Worm (Caenorhabditis elegans): ENCODE measurements around the gene Y59A8B.24.
A peak's percentile ranks its signal among the peaks of the same experiment; 100 is the strongest.

DNA sequence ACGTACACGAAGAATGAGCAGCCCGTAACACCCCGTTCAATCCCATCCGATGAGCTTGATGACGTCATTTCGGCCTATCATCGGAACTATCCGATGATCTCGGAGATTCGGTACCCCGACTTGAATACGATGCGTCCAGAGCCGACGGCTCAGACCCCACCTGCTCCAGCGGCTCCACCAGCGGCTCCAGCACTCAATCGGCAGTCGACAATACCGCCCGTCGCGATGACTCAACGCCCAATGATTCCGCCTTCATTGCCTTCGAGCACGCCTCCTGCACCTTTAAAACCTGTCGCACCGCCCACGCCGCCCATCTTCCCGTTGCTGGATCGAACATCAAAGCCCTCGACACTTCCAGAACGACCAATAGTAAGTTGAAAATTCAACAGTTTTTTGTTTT is 23.6 kb upstream of the Y59A8B.24 start:
- TF ChIP-seq unc-62 (GFP tag; optimal IDR thresholded peaks at IDR 0.05), result no peak
- TF ChIP-seq hlh-12 (tag; optimal IDR thresholded peaks at IDR 0.05), result no peak
- TF ChIP-seq F57A8.1 (GFP tag; optimal IDR thresholded peaks at IDR 0.05), result no peak
- peak; percentile 48; the same call in 1 of the 2 replicates for TF ChIP-seq egrh-3 (GFP tag; IDR thresholded peaks at IDR 0.05)
- TF ChIP-seq ama-1 (optimal IDR thresholded peaks at IDR 0.05), result no peak
- TF ChIP-seq ama-1 (GFP tag; optimal IDR thresholded peaks at IDR 0.05), result no peak

Data from whole organism, young adult.